Fruit fly (Drosophila melanogaster) whole organism, embryonic: Measurements from ENCODE around the gene CG31710.

Experiments used
- Asciz ChIP-seq: fragments of 200-800 bp; sonication (Bioruptor generic); optimal IDR thresholded peaks from 2 replicates; lab custom pipeline; 2017; ENCODE audit warnings: missing biosample characterization, mild to moderate bottlenecking, missing genetic modification characterization, missing genetic modification reagents
- Bteb2 ChIP-seq: fragments of 200-800 bp; sonication (Bioruptor generic); optimal IDR thresholded peaks from 2 replicates; lab custom pipeline; 2016; ENCODE audit warnings: missing biosample characterization, missing genetic modification characterization
- CG11723 ChIP-seq: fragments of 200-800 bp; sonication (Bioruptor generic); optimal IDR thresholded peaks from 2 replicates; lab custom pipeline; 2017; ENCODE audit warnings: missing biosample characterization, mild to moderate bottlenecking, missing genetic modification characterization
- CG12071 ChIP-seq: fragments of 200-800 bp; sonication (Bioruptor generic); optimal IDR thresholded peaks from 3 replicates; lab custom pipeline; 2018; ENCODE audit warnings: missing biosample characterization, mild to moderate bottlenecking, missing genetic modification characterization
- CG12744 ChIP-seq: fragments of 200-800 bp; sonication (Bioruptor generic); optimal IDR thresholded peaks from 2 replicates; lab custom pipeline; 2016; ENCODE audit warnings: missing biosample characterization, missing genetic modification characterization
- CG15514 ChIP-seq: fragments of 200-800 bp; sonication (Bioruptor generic); optimal IDR thresholded peaks from 3 replicates; lab custom pipeline; 2017; ENCODE audit warnings: missing biosample characterization, missing genetic modification characterization, mild to moderate bottlenecking, moderate library complexity, missing genetic modification reagents
- CG15696 ChIP-seq: fragments of 200-800 bp; sonication (Bioruptor generic); optimal IDR thresholded peaks from 2 replicates; lab custom pipeline; 2019; ENCODE audit warnings: missing biosample characterization, mild to moderate bottlenecking, missing genetic modification characterization, moderate library complexity
- CG16779 ChIP-seq: fragments of 200-800 bp; sonication (Bioruptor generic); IDR thresholded peaks from 2 replicates; pipeline ENCODE4 v1.3.6; 2022; ENCODE audit warnings: missing biosample characterization, missing genetic modification characterization
- CG16813 ChIP-seq: fragments of 200-800 bp; sonication (Bioruptor generic); IDR thresholded peaks from 3 replicates; pipeline ENCODE4 v1.3.6; 2022; ENCODE audit warnings: missing biosample characterization, missing genetic modification characterization; ENCODE audit not compliant: partially characterized antibody
- CG17328 ChIP-seq: fragments of 200-800 bp; sonication (Bioruptor generic); IDR thresholded peaks from 2 replicates; pipeline ENCODE4 v1.3.6; 2022; ENCODE audit warnings: missing biosample characterization, missing genetic modification characterization
- CG2120 ChIP-seq: fragments of 200-800 bp; sonication (Bioruptor generic); optimal IDR thresholded peaks from 3 replicates; lab custom pipeline; 2016; ENCODE audit warnings: missing biosample characterization, missing genetic modification characterization
- CG6765 ChIP-seq: fragments of 200-800 bp; sonication (Bioruptor generic); optimal IDR thresholded peaks from 3 replicates; lab custom pipeline; 2017; ENCODE audit warnings: missing biosample characterization, mild to moderate bottlenecking, missing genetic modification characterization
- CG7556 ChIP-seq: fragments of 200-800 bp; sonication (Bioruptor generic); optimal IDR thresholded peaks from 2 replicates; lab custom pipeline; 2017; ENCODE audit warnings: missing biosample characterization, mild to moderate bottlenecking, missing genetic modification characterization
- CG8290 ChIP-seq, 3 experiments: fragments of 200-800 bp; sonication (Bioruptor generic); optimal IDR thresholded peaks; 2 replicates each; lab custom pipeline; 2016 to 2019; ENCODE audit warnings: missing biosample characterization in 3 of 3, missing genetic modification characterization in 3 of 3, mild to moderate bottlenecking in 2 of 3, moderate library complexity in 1 of 3
- CG9609 ChIP-seq: fragments of 200-800 bp; sonication (Bioruptor generic); optimal IDR thresholded peaks from 3 replicates; lab custom pipeline; 2016; ENCODE audit warnings: missing biosample characterization, missing genetic modification characterization
- CG9727 ChIP-seq: fragments of 200-800 bp; sonication (Bioruptor generic); optimal IDR thresholded peaks from 3 replicates; lab custom pipeline; 2017; ENCODE audit warnings: missing biosample characterization, mild to moderate bottlenecking, missing genetic modification characterization
- CG9817 ChIP-seq: fragments of 200-800 bp; sonication (Bioruptor generic); optimal IDR thresholded peaks from 2 replicates; lab custom pipeline; 2018; ENCODE audit warnings: missing biosample characterization, mild to moderate bottlenecking, missing genetic modification characterization, moderate library complexity
- Camta ChIP-seq: fragments of 200-800 bp; sonication (Bioruptor generic); optimal IDR thresholded peaks from 2 replicates; lab custom pipeline; 2016; ENCODE audit warnings: missing biosample characterization, missing genetic modification characterization
- Dfd ChIP-seq, 2 experiments: fragments of >200 bp; optimal IDR thresholded peaks; 2 replicates each; lab custom pipeline; 2017; ENCODE audit warnings: missing biosample characterization in 2 of 2, missing genetic modification characterization in 2 of 2
- Ets65A ChIP-seq: fragments of 200-800 bp; sonication (Bioruptor generic); peaks from one replicate; lab custom pipeline; 2016; ENCODE audit warnings: missing biosample characterization, missing genetic modification characterization
- HHEX ChIP-seq: fragments of 200-800 bp; sonication (Bioruptor generic); optimal IDR thresholded peaks from 3 replicates; lab custom pipeline; 2017; ENCODE audit warnings: missing biosample characterization, mild to moderate bottlenecking, missing genetic modification characterization, missing genetic modification reagents
- Hey ChIP-seq: fragments of 200-800 bp; sonication (Bioruptor generic); optimal IDR thresholded peaks from 3 replicates; lab custom pipeline; 2018; ENCODE audit warnings: missing biosample characterization, mild to moderate bottlenecking, missing genetic modification characterization
- Hmr ChIP-seq: fragments of 200-800 bp; sonication (Bioruptor generic); optimal IDR thresholded peaks from 3 replicates; lab custom pipeline; 2017; ENCODE audit warnings: mild to moderate bottlenecking, missing biosample characterization, missing genetic modification reagents, missing genetic modification characterization
- Mad ChIP-seq: fragments of 200-800 bp; sonication (Bioruptor generic); optimal IDR thresholded peaks from 2 replicates; lab custom pipeline; 2016; ENCODE audit warnings: missing biosample characterization, missing genetic modification characterization
- Med ChIP-seq: fragments of 200-800 bp; sonication (Bioruptor generic); peaks from one replicate; lab custom pipeline; 2016; ENCODE audit warnings: missing biosample characterization, missing genetic modification characterization, mild to moderate bottlenecking, inconsistent platforms, moderate library complexity
- PHDP ChIP-seq: fragments of 200-800 bp; sonication (Bioruptor generic); optimal IDR thresholded peaks from 3 replicates; lab custom pipeline; 2018; ENCODE audit warnings: missing biosample characterization, mild to moderate bottlenecking, missing genetic modification characterization, moderate library complexity
- Tbp ChIP-seq: fragments of >200 bp; optimal IDR thresholded peaks from 2 replicates; lab custom pipeline; 2018; ENCODE audit warnings: missing biosample characterization, missing genetic modification characterization
- Trl ChIP-seq, 3 experiments: fragments of >200 bp in 2 of 3; fragments of 200-800 bp in 1 of 3; sonication (Bioruptor generic) in 1 of 3; optimal IDR thresholded peaks; 2 replicates in 1 of 3; 3 replicates in 2 of 3; lab custom pipeline; 2016 to 2017; ENCODE audit warnings: missing biosample characterization in 1 of 3, missing genetic modification characterization in 1 of 3
- Xbp1 ChIP-seq: fragments of 200-800 bp; sonication (Bioruptor generic); optimal IDR thresholded peaks from 3 replicates; lab custom pipeline; 2016; ENCODE audit warnings: missing biosample characterization, mild to moderate bottlenecking, missing genetic modification characterization
- abd-A ChIP-seq: fragments of 200-800 bp; sonication (Bioruptor generic); optimal IDR thresholded peaks from 3 replicates; lab custom pipeline; 2019; ENCODE audit warnings: missing biosample characterization, mild to moderate bottlenecking, missing genetic modification characterization, moderate library complexity
- bigmax ChIP-seq: fragments of 200-800 bp; sonication (Bioruptor generic); optimal IDR thresholded peaks from 2 replicates; lab custom pipeline; 2018; ENCODE audit warnings: missing biosample characterization, mild to moderate bottlenecking, missing genetic modification characterization
- br ChIP-seq: fragments of >200 bp; optimal IDR thresholded peaks from 2 replicates; lab custom pipeline; 2017
- corto ChIP-seq: fragments of 200-800 bp; sonication (Bioruptor generic); optimal IDR thresholded peaks from 2 replicates; lab custom pipeline; 2016; ENCODE audit warnings: missing biosample characterization, mild to moderate bottlenecking, missing genetic modification characterization, moderate library complexity
- crc ChIP-seq: fragments of 200-800 bp; sonication (Bioruptor generic); optimal IDR thresholded peaks from 2 replicates; lab custom pipeline; 2016; ENCODE audit warnings: missing biosample characterization, missing genetic modification characterization
- crol ChIP-seq: fragments of 200-800 bp; sonication (Bioruptor generic); IDR thresholded peaks from 2 replicates; pipeline ENCODE4 v1.3.6; 2022; ENCODE audit warnings: missing biosample characterization, missing genetic modification characterization
- dan ChIP-seq: fragments of 200-800 bp; sonication (Bioruptor generic); IDR thresholded peaks from 2 replicates; pipeline ENCODE4 v1.3.6; 2022; ENCODE audit warnings: missing biosample characterization, missing genetic modification characterization
- disco-r ChIP-seq: fragments of 200-800 bp; sonication (Bioruptor generic); optimal IDR thresholded peaks from 2 replicates; lab custom pipeline; 2016; ENCODE audit warnings: missing biosample characterization, missing genetic modification characterization
- dmrt99B ChIP-seq: fragments of 200-800 bp; sonication (Bioruptor generic); optimal IDR thresholded peaks from 2 replicates; lab custom pipeline; 2018; ENCODE audit warnings: missing biosample characterization, mild to moderate bottlenecking, missing genetic modification characterization, moderate library complexity
- insv ChIP-seq, 2 experiments: fragments of 200-800 bp; sonication (Bioruptor generic); optimal IDR thresholded peaks; 3 replicates each; lab custom pipeline; 2016 to 2018; ENCODE audit warnings: missing biosample characterization in 2 of 2, missing genetic modification characterization in 2 of 2
- lola ChIP-seq, 3 experiments: fragments of >200 bp in 2 of 3; fragments of 200-800 bp in 1 of 3; sonication (Bioruptor generic) in 1 of 3; optimal IDR thresholded peaks; 2 replicates each; lab custom pipeline; 2017 to 2019; ENCODE audit warnings: missing biosample characterization in 3 of 3, missing genetic modification characterization in 3 of 3, mild to moderate bottlenecking in 1 of 3, moderate library complexity in 1 of 3
- nau ChIP-seq: fragments of 200-800 bp; sonication (Bioruptor generic); optimal IDR thresholded peaks from 3 replicates; lab custom pipeline; 2017; ENCODE audit warnings: missing biosample characterization, mild to moderate bottlenecking, missing genetic modification characterization, missing genetic modification reagents
- pros ChIP-seq: fragments of 200-800 bp; sonication (Bioruptor generic); optimal IDR thresholded peaks from 3 replicates; lab custom pipeline; 2019; ENCODE audit warnings: missing biosample characterization, mild to moderate bottlenecking, missing genetic modification characterization, moderate library complexity
- sd ChIP-seq: fragments of 200-800 bp; sonication (Bioruptor generic); optimal IDR thresholded peaks from 3 replicates; lab custom pipeline; 2018; ENCODE audit warnings: missing biosample characterization, mild to moderate bottlenecking, missing genetic modification characterization, moderate library complexity
- sqz ChIP-seq: fragments of 200-800 bp; sonication (Bioruptor generic); optimal IDR thresholded peaks from 3 replicates; lab custom pipeline; 2018; ENCODE audit warnings: missing biosample characterization, mild to moderate bottlenecking, missing genetic modification characterization
- tna ChIP-seq: fragments of 200-800 bp; sonication (Bioruptor generic); IDR thresholded peaks from 2 replicates; pipeline ENCODE4 v1.3.6; 2022; ENCODE audit warnings: missing biosample characterization, missing genetic modification characterization; ENCODE audit not compliant: partially characterized antibody

CG31710 gene

DNA sequence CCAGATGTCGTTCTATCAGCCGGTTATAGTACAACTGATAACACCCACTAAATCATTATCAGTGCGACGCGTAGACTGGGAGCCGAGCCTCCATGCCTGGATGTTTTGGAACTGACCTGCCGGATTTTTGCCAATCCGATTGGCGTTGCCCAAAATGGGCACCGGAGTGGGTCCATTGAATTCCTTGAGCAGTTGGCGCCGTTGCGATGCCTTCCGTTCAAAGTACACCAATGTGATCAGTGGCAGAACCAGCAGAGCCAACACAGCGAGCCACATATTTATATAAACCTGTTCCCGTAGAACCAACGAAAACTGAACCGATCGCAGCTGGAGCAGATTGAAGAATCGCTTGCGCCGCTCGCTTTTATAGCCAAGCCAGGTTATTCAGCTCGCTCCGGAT is 44.0 kb upstream of the CG31710 start, which contains the start of gene Cyp4e3:
Gene Cyp4e3, minus strand, starts transcription at position 327 of the 400 bp plus-strand sequence.
- TF ChIP-seq dmrt99B (no peak), Ets65A (GFP tag; lab: Kevin White, UChicago) (peak; percentile 93)

DNA sequence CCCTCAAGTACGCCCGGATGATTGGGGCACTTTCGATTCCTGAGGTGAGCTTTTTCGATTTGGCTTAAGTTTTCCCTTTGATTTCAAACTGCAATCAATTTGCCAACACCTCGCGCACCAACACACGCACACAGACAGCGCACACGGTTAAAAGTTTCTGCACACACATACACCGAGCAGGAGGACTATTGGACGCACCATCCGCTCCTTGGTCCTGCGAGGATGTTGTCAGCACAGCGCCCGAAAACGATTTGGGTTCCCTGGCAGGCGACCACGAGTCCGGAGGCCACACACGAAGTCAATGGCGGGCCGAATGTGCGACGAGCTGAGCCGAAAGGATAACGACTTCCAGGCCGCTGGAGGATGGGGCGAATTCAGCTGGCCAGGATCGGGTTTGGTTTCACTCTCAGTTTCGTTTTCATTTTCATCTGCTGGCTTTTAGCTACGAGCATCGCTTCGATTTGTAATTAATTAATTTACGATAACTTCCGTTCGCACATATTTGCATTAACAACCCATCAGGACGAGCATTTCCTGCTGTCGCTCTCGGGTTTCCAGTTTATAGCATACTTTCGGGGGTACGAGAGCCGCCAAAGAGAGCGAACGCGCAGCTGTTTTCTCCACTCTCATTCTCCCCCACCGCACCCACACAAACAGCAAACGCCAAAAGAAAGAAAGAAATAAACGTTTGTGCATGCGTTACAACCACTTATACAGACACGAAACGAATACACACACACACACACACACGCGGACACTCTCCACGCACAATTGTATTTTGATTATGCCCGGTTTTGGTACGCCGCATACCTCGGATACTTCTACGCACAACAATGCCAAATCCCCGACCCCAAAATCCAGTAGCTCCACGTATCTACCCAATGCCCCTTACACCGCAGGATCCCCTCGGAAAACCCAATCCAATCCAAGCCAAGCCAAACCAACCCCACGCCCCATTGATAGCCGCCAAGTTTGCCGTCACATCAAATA is 40.8 kb upstream of the CG31710 start, which contains the start of gene Nckx30C:
Gene Nckx30C, minus strand, starts transcription at position 260 of the 990 bp plus-strand sequence.
- TF ChIP-seq CG16813 (GFP tag; lab: Robert Waterston, UW), result no peak
- peak; percentile 32 to 59 for TF ChIP-seq Trl (optimal IDR thresholded peaks at IDR 0.05; lab: Kevin White, UChicago)
- TF ChIP-seq Trl (GFP tag; optimal IDR thresholded peaks at IDR 0.05; lab: Kevin White, UChicago), result no peak
- no peak for TF ChIP-seq disco-r (GFP tag; lab: Kevin White, UChicago)
- TF ChIP-seq tna (GFP tag; lab: Robert Waterston, UW), result no peak
- no peak for TF ChIP-seq CG8290 (GFP tag; optimal IDR thresholded peaks at IDR 0.05; lab: Kevin White, UChicago)
- TF ChIP-seq CG8290 (tag; optimal IDR thresholded peaks at IDR 0.05; lab: Kevin White, UChicago), result peak in 1 of 2 experiments; percentile 2
- no peak for TF ChIP-seq dan (GFP tag; lab: Robert Waterston, UW)
- TF ChIP-seq sd (tag; lab: Kevin White, UChicago), result peak; percentile 67
- peak; percentile 81 for TF ChIP-seq abd-A
- TF ChIP-seq CG17328 (GFP tag; lab: Robert Waterston, UW), result no peak
- TF ChIP-seq Camta (GFP tag; lab: Kevin White, UChicago), result no peak
- TF ChIP-seq pros (GFP tag; lab: Kevin White, UChicago), result no peak
- TF ChIP-seq sqz (GFP tag; lab: Kevin White, UChicago), result no peak
- no peak for TF ChIP-seq CG9609 (GFP tag; lab: Kevin White, UChicago)
- no peak for TF ChIP-seq lola (GFP tag; optimal IDR thresholded peaks at IDR 0.05; lab: Kevin White, UChicago)
- no peak for TF ChIP-seq CG6765 (GFP tag; lab: Kevin White, UChicago)
- no peak for TF ChIP-seq Mad (GFP tag; lab: Kevin White, UChicago)
- TF ChIP-seq crol (GFP tag; lab: Robert Waterston, UW), result 0 out of 2 replicates have a peak, but pooled peaks have one; percentile 14
- TF ChIP-seq bigmax (GFP tag; lab: Kevin White, UChicago), result no peak
- TF ChIP-seq CG7556 (GFP tag; lab: Kevin White, UChicago), result no peak
- no peak for TF ChIP-seq Bteb2 (GFP tag; lab: Kevin White, UChicago)
- TF ChIP-seq CG2120, result no peak
- TF ChIP-seq Dfd (GFP tag; optimal IDR thresholded peaks at IDR 0.05; lab: Kevin White, UChicago), result no peak
- no peak for TF ChIP-seq HHEX
- TF ChIP-seq CG9817 (tag; lab: Kevin White, UChicago), result no peak
- TF ChIP-seq CG9727 (GFP tag; lab: Kevin White, UChicago), result no peak
- TF ChIP-seq Hey, result no peak
- TF ChIP-seq Tbp (GFP tag; lab: Kevin White, UChicago), result no peak
- TF ChIP-seq Asciz (GFP tag; lab: Kevin White, UChicago), result no peak
- no peak for TF ChIP-seq CG12744 (GFP tag; lab: Kevin White, UChicago)
- TF ChIP-seq CG11723 (GFP tag; lab: Kevin White, UChicago), result no peak
- peak; percentile 56 for TF ChIP-seq Med (GFP tag; lab: Kevin White, UChicago)
- TF ChIP-seq Hmr (GFP tag; lab: Kevin White, UChicago), result no peak
- TF ChIP-seq crc, result no peak
- no peak for TF ChIP-seq CG15696
- no peak for TF ChIP-seq insv (GFP tag; optimal IDR thresholded peaks at IDR 0.05; lab: Kevin White, UChicago)
- TF ChIP-seq corto (GFP tag; lab: Kevin White, UChicago), result no peak
- no peak for TF ChIP-seq Xbp1 (GFP tag; lab: Kevin White, UChicago)
- TF ChIP-seq CG16779, result peak; percentile 90
- no peak for TF ChIP-seq nau (GFP tag; lab: Kevin White, UChicago)
- TF ChIP-seq CG15514 (GFP tag; lab: Kevin White, UChicago), result peak; percentile 9
- no peak for TF ChIP-seq br (lab: Kevin White, UChicago)
- no peak for TF ChIP-seq PHDP
- TF ChIP-seq CG12071 (GFP tag; lab: Kevin White, UChicago), result no peak
